Fruit fly (Drosophila melanogaster) whole organism, prepupa: Measurements from ENCODE around the gene trol.

Experiments used
- CG10631 ChIP-seq: fragments of 200-800 bp; sonication (Bioruptor generic); optimal IDR thresholded peaks from 2 replicates; lab custom pipeline; 2016; ENCODE audit warnings: missing biosample characterization, missing genetic modification characterization
- CG11294 ChIP-seq: fragments of 200-800 bp; sonication (Bioruptor generic); IDR thresholded peaks from 2 replicates; pipeline ENCODE4 v1.3.6; 2022; ENCODE audit warnings: missing biosample characterization, missing genetic modification characterization
- CG11762 ChIP-seq: fragments of 200-800 bp; sonication (Bioruptor generic); optimal IDR thresholded peaks from 3 replicates; lab custom pipeline; 2016; ENCODE audit warnings: missing biosample characterization, missing genetic modification characterization; ENCODE audit not compliant: insufficient read depth
- CG11902 ChIP-seq: fragments of 200-800 bp; sonication (Bioruptor generic); optimal IDR thresholded peaks from 3 replicates; lab custom pipeline; 2016; ENCODE audit warnings: missing biosample characterization, missing genetic modification characterization
- CG15336 ChIP-seq: fragments of 200-800 bp; sonication (Bioruptor generic); IDR thresholded peaks from 2 replicates; pipeline ENCODE4 v1.3.6; 2022; ENCODE audit warnings: missing biosample characterization, missing genetic modification characterization
- CG1621 ChIP-seq: fragments of 200-800 bp; sonication (Bioruptor generic); optimal IDR thresholded peaks from 3 replicates; lab custom pipeline; 2018; ENCODE audit warnings: missing biosample characterization, mild to moderate bottlenecking, missing genetic modification characterization
- CG16779 ChIP-seq: fragments of 200-800 bp; sonication (Bioruptor generic); optimal IDR thresholded peaks from 3 replicates; lab custom pipeline; 2017; ENCODE audit warnings: missing biosample characterization, mild to moderate bottlenecking, missing genetic modification characterization
- CG31627 ChIP-seq: fragments of 200-800 bp; sonication (Bioruptor generic); optimal IDR thresholded peaks from 3 replicates; lab custom pipeline; 2016; ENCODE audit warnings: missing biosample characterization, missing genetic modification characterization
- CG32006 ChIP-seq: fragments of 200-800 bp; sonication (Bioruptor generic); optimal IDR thresholded peaks from 3 replicates; lab custom pipeline; 2017; ENCODE audit warnings: missing biosample characterization, mild to moderate bottlenecking, missing genetic modification characterization
- CG34406 ChIP-seq: fragments of 200-800 bp; sonication (Bioruptor generic); optimal IDR thresholded peaks from 3 replicates; lab custom pipeline; 2016; ENCODE audit warnings: missing biosample characterization, missing genetic modification characterization
- CG3919 ChIP-seq: fragments of 200-800 bp; sonication (Bioruptor generic); optimal IDR thresholded peaks from 3 replicates; lab custom pipeline; 2016; ENCODE audit warnings: missing biosample characterization, missing genetic modification characterization
- CG4318 ChIP-seq: fragments of 200-800 bp; sonication (Bioruptor generic); optimal IDR thresholded peaks from 3 replicates; lab custom pipeline; 2017; ENCODE audit warnings: missing biosample characterization, mild to moderate bottlenecking, missing genetic modification characterization
- CG6163 ChIP-seq: fragments of 200-800 bp; sonication (Bioruptor generic); IDR thresholded peaks from 3 replicates; pipeline ENCODE4 v1.3.6; 2022; ENCODE audit warnings: missing biosample characterization, missing genetic modification characterization
- CG6792 ChIP-seq: fragments of 200-800 bp; sonication (Bioruptor generic); optimal IDR thresholded peaks from 3 replicates; lab custom pipeline; 2016; ENCODE audit warnings: missing biosample characterization, missing genetic modification characterization
- CG6808 ChIP-seq: fragments of 200-800 bp; sonication (Bioruptor generic); optimal IDR thresholded peaks from 3 replicates; lab custom pipeline; 2017; ENCODE audit warnings: missing biosample characterization, missing genetic modification characterization, mild to moderate bottlenecking, moderate library complexity, missing genetic modification reagents
- CG7368 ChIP-seq: fragments of 200-800 bp; sonication (Bioruptor generic); optimal IDR thresholded peaks from 3 replicates; lab custom pipeline; 2016; ENCODE audit warnings: missing biosample characterization, missing genetic modification characterization
- CG8119 ChIP-seq: fragments of 200-800 bp; sonication (Bioruptor generic); IDR thresholded peaks from 3 replicates; pipeline ENCODE4 v1.3.6; 2022; ENCODE audit warnings: missing biosample characterization, missing genetic modification characterization
- CG8319 ChIP-seq: fragments of 200-800 bp; sonication (Bioruptor generic); optimal IDR thresholded peaks from 3 replicates; lab custom pipeline; 2016; ENCODE audit warnings: missing biosample characterization, missing genetic modification characterization
- CG8632 ChIP-seq: fragments of 200-800 bp; sonication (Bioruptor generic); optimal IDR thresholded peaks from 3 replicates; lab custom pipeline; 2016; ENCODE audit warnings: missing biosample characterization, missing genetic modification characterization
- CG9139 ChIP-seq: fragments of 200-800 bp; sonication (Bioruptor generic); optimal IDR thresholded peaks from 3 replicates; lab custom pipeline; 2017; ENCODE audit warnings: missing biosample characterization, mild to moderate bottlenecking, missing genetic modification characterization
- Eip75B ChIP-seq: fragments of 200-800 bp; sonication (Bioruptor generic); optimal IDR thresholded peaks from 3 replicates; lab custom pipeline; 2016; ENCODE audit warnings: missing biosample characterization, missing genetic modification characterization
- Eip78C ChIP-seq: fragments of 200-800 bp; sonication (Bioruptor generic); peaks from one replicate; lab custom pipeline; 2016; ENCODE audit warnings: missing biosample characterization, missing genetic modification characterization
- Eip93F ChIP-seq: fragments of 200-800 bp; sonication (Bioruptor generic); optimal IDR thresholded peaks from 2 replicates; lab custom pipeline; 2016; ENCODE audit warnings: missing biosample characterization, mild to moderate bottlenecking, missing genetic modification characterization
- Ets96B ChIP-seq: fragments of 200-800 bp; optimal IDR thresholded peaks from 2 replicates; lab custom pipeline; 2019; ENCODE audit warnings: missing biosample characterization, mild to moderate bottlenecking, missing genetic modification characterization, moderate library complexity
- Gug ChIP-seq: fragments of 200-800 bp; sonication (Bioruptor generic); IDR thresholded peaks from 2 replicates; pipeline ENCODE4 v1.3.6; 2022; ENCODE audit warnings: missing biosample characterization, missing genetic modification characterization
- Hr38 ChIP-seq: sonication (Bioruptor generic); optimal IDR thresholded peaks from 2 replicates; lab custom pipeline; 2016; ENCODE audit warnings: missing biosample characterization, missing genetic modification characterization
- Hr39 ChIP-seq: fragments of 200-800 bp; sonication (Bioruptor generic); optimal IDR thresholded peaks from 2 replicates; lab custom pipeline; 2016; ENCODE audit warnings: missing biosample characterization, missing genetic modification characterization
- Hr4 ChIP-seq: fragments of 200-800 bp; sonication (Bioruptor generic); optimal IDR thresholded peaks from 3 replicates; lab custom pipeline; 2016; ENCODE audit warnings: missing biosample characterization, missing genetic modification characterization
- Lpt ChIP-seq: fragments of 200-800 bp; sonication (Bioruptor generic); optimal IDR thresholded peaks from 3 replicates; lab custom pipeline; 2016; ENCODE audit warnings: missing biosample characterization, missing genetic modification characterization
- Met ChIP-seq: fragments of 200-800 bp; sonication (Bioruptor generic); optimal IDR thresholded peaks from 3 replicates; lab custom pipeline; 2016; ENCODE audit warnings: missing biosample characterization, missing genetic modification characterization
- Sox102F ChIP-seq: fragments of 200-800 bp; sonication (Bioruptor generic); optimal IDR thresholded peaks from 2 replicates; lab custom pipeline; 2016; ENCODE audit warnings: missing biosample characterization, mild to moderate bottlenecking, missing genetic modification characterization
- Sox15 ChIP-seq: fragments of 200-800 bp; sonication (Bioruptor generic); optimal IDR thresholded peaks from 3 replicates; lab custom pipeline; 2016; ENCODE audit warnings: missing biosample characterization, missing genetic modification characterization
- achi ChIP-seq: fragments of 200-800 bp; sonication (Bioruptor generic); optimal IDR thresholded peaks from 3 replicates; lab custom pipeline; 2016; ENCODE audit warnings: missing biosample characterization, missing genetic modification characterization
- acj6 ChIP-seq: fragments of 200-800 bp; sonication (Bioruptor generic); optimal IDR thresholded peaks from 3 replicates; lab custom pipeline; 2016; ENCODE audit warnings: missing biosample characterization, missing genetic modification characterization
- cyc ChIP-seq: fragments of 200-800 bp; sonication (Bioruptor generic); optimal IDR thresholded peaks from 3 replicates; lab custom pipeline; 2016; ENCODE audit warnings: missing biosample characterization, missing genetic modification characterization
- dac ChIP-seq: fragments of 200-800 bp; sonication (Bioruptor generic); optimal IDR thresholded peaks from 2 replicates; lab custom pipeline; 2017; ENCODE audit warnings: missing biosample characterization, mild to moderate bottlenecking, missing genetic modification characterization
- dsx ChIP-seq: fragments of 200-800 bp; optimal IDR thresholded peaks from 3 replicates; lab custom pipeline; 2019; ENCODE audit warnings: missing biosample characterization, mild to moderate bottlenecking, missing genetic modification characterization, moderate library complexity; ENCODE audit not compliant: poor library complexity, severe bottlenecking
- eg ChIP-seq: fragments of 200-800 bp; sonication (Bioruptor generic); IDR thresholded peaks from 3 replicates; pipeline ENCODE4 v1.3.6; 2022; ENCODE audit warnings: missing biosample characterization, missing genetic modification characterization
- esn ChIP-seq: fragments of 200-800 bp; sonication (Bioruptor generic); optimal IDR thresholded peaks from 2 replicates; lab custom pipeline; 2016; ENCODE audit warnings: missing biosample characterization, mild to moderate bottlenecking, missing genetic modification characterization, moderate library complexity
- fd59A ChIP-seq: fragments of 200-800 bp; sonication (Bioruptor generic); optimal IDR thresholded peaks from 2 replicates; lab custom pipeline; 2017; ENCODE audit warnings: missing biosample characterization, mild to moderate bottlenecking, missing genetic modification characterization, missing genetic modification reagents
- fkh ChIP-seq: fragments of 200-800 bp; sonication (Bioruptor generic); optimal IDR thresholded peaks from 3 replicates; lab custom pipeline; 2017; ENCODE audit warnings: missing biosample characterization, mild to moderate bottlenecking, missing genetic modification characterization, moderate library complexity
- pdm3 ChIP-seq: fragments of 200-800 bp; sonication (Bioruptor generic); optimal IDR thresholded peaks from 3 replicates; lab custom pipeline; 2016; ENCODE audit warnings: missing biosample characterization, missing genetic modification characterization
- salr ChIP-seq, 2 experiments: fragments of 200-800 bp; sonication (Bioruptor generic); optimal IDR thresholded peaks; 3 replicates each; lab custom pipeline; 2016 to 2018; ENCODE audit warnings: missing biosample characterization in 2 of 2, missing genetic modification characterization in 2 of 2, mild to moderate bottlenecking in 1 of 2
- ss ChIP-seq, 2 experiments: fragments of 200-800 bp; sonication (Bioruptor generic); optimal IDR thresholded peaks; 2 replicates in 1 of 2; 3 replicates in 1 of 2; lab custom pipeline; 2017 to 2018; ENCODE audit warnings: mild to moderate bottlenecking in 2 of 2, missing biosample characterization in 2 of 2, missing genetic modification characterization in 2 of 2, moderate library complexity in 1 of 2
- svp ChIP-seq: fragments of 200-800 bp; sonication (Bioruptor generic); peaks from one replicate; lab custom pipeline; 2016; ENCODE audit warnings: missing biosample characterization, missing genetic modification characterization
- topi ChIP-seq: fragments of 200-800 bp; sonication (Bioruptor generic); optimal IDR thresholded peaks from 3 replicates; lab custom pipeline; 2016; ENCODE audit warnings: missing biosample characterization, missing genetic modification characterization
- vri ChIP-seq: fragments of 200-800 bp; sonication (Bioruptor generic); optimal IDR thresholded peaks from 3 replicates; lab custom pipeline; 2016; ENCODE audit warnings: missing biosample characterization, mild to moderate bottlenecking, missing genetic modification characterization

The trol gene

dm6 chrX:2469843-2470442 is 75.3 kb downstream of the trol start, which contains the start of gene boi (continued):
- TF ChIP-seq CG6163 (GFP tag; lab: Robert Waterston, UW) (no peak), dac (GFP tag; lab: Kevin White, UChicago) (no peak), CG31627 (GFP tag; lab: Kevin White, UChicago) (no peak), Lpt (GFP tag; lab: Kevin White, UChicago) (no peak), fkh (GFP tag; lab: Kevin White, UChicago) (no peak), CG8119 (no peak), acj6 (GFP tag; lab: Kevin White, UChicago) (no peak), CG6808 (no peak), salr (GFP tag; optimal IDR thresholded peaks at IDR 0.05; lab: Kevin White, UChicago) (no peak), cyc (no peak), pdm3 (GFP tag; lab: Kevin White, UChicago) (no peak), Eip78C (GFP tag; lab: Kevin White, UChicago) (peak; percentile 68), CG9139 (peak; percentile 9), CG11902 (GFP tag; lab: Kevin White, UChicago) (no peak), CG3919 (GFP tag; lab: Kevin White, UChicago) (no peak), topi (GFP tag; lab: Kevin White, UChicago) (peak; percentile 26), Ets96B (no peak), esn (no peak), Met (peak; percentile 31), CG11762 (GFP tag; lab: Kevin White, UChicago) (no peak), CG10631 (GFP tag; lab: Kevin White, UChicago) (no peak), CG7368 (GFP tag; lab: Kevin White, UChicago) (no peak), dsx (GFP tag; lab: Kevin White, UChicago) (no peak), vri (GFP tag; lab: Kevin White, UChicago) (no peak), CG34406 (GFP tag; lab: Kevin White, UChicago) (no peak), eg (GFP tag; lab: Robert Waterston, UW) (no peak; the same call in 2 of the 3 replicates), Hr39 (GFP tag; lab: Kevin White, UChicago) (no peak)
- TF ChIP-seq, all 60 proteins: peak for 10

dm6 chrX:2468576-2468975 is 76.7 kb downstream of the trol start:
- TF ChIP-seq CG32006 (GFP tag; lab: Kevin White, UChicago) (peak; percentile 85), CG10631 (GFP tag; lab: Kevin White, UChicago) (peak; percentile 92), CG6163 (GFP tag; lab: Robert Waterston, UW) (peak; percentile 95), Eip78C (GFP tag; lab: Kevin White, UChicago) (peak; percentile 95), Lpt (GFP tag; lab: Kevin White, UChicago) (peak; percentile 85), CG4318 (GFP tag; lab: Kevin White, UChicago) (peak; percentile 72), CG8319 (GFP tag; lab: Kevin White, UChicago) (peak; percentile 57), CG8119 (peak; percentile 91), acj6 (GFP tag; lab: Kevin White, UChicago) (peak; percentile 85), CG8632 (GFP tag; lab: Kevin White, UChicago) (peak; percentile 59), CG6792 (GFP tag; lab: Kevin White, UChicago) (peak; percentile 74), Sox102F (GFP tag; lab: Kevin White, UChicago) (peak; percentile 40), Hr38 (no peak), Met (peak; percentile 55), CG34406 (GFP tag; lab: Kevin White, UChicago) (peak; percentile 61), CG15336 (GFP tag; lab: Robert Waterston, UW) (peak; percentile 93), Hr4 (peak; percentile 83), ss (GFP tag; optimal IDR thresholded peaks at IDR 0.05; lab: Kevin White, UChicago) (peak; percentile 83 to 94), CG16779 (tag; lab: Kevin White, UChicago) (peak; percentile 44), CG11294 (peak; percentile 76), Ets96B (peak; percentile 81), Eip93F (GFP tag; lab: Kevin White, UChicago) (no peak), fkh (GFP tag; lab: Kevin White, UChicago) (no peak), CG11902 (GFP tag; lab: Kevin White, UChicago) (peak; percentile 26), CG3919 (GFP tag; lab: Kevin White, UChicago) (peak; percentile 88), esn (peak; percentile 54), CG1621 (peak; percentile 81), dsx (GFP tag; lab: Kevin White, UChicago) (peak; percentile 80), CG7368 (GFP tag; lab: Kevin White, UChicago) (peak; percentile 66), fd59A (peak; percentile 86), svp (GFP tag; lab: Kevin White, UChicago) (peak; percentile 86), Eip75B (peak; percentile 87), achi (peak; percentile 86), Sox15 (GFP tag; lab: Kevin White, UChicago) (peak; percentile 44), Gug (GFP tag; lab: Robert Waterston, UW) (peak; percentile 87)
